Worm (Caenorhabditis elegans): Measurements from ENCODE around the gene srxa-13.

- TF ChIP-seq aly-2 (tag; optimal IDR thresholded peaks at IDR 0.05) (no peak), snpc-1.2 (GFP tag; IDR thresholded peaks at IDR 0.05) (no peak), hmg-1.1 (GFP tag; IDR thresholded peaks at IDR 0.05) (no peak), unc-62 (GFP tag; optimal IDR thresholded peaks at IDR 0.05 in 1 of 2) (no peak), unc-62 (tag; optimal IDR thresholded peaks at IDR 0.05) (no peak), pqm-1 (tag; optimal IDR thresholded peaks at IDR 0.05) (no peak), lsy-2 (tag; optimal IDR thresholded peaks at IDR 0.05) (no peak), pha-4 (GFP tag; IDR thresholded peaks at IDR 0.05) (no peak), pha-4 (tag; optimal IDR thresholded peaks at IDR 0.05) (no peak), unc-39 (tag; optimal IDR thresholded peaks at IDR 0.05) (no peak), attf-4 (tag; optimal IDR thresholded peaks at IDR 0.05) (no peak), nhr-11 (tag; optimal IDR thresholded peaks at IDR 0.05) (no peak), unc-130 (GFP tag; optimal IDR thresholded peaks at IDR 0.05) (no peak)
These were observed at the start of gene srxa-13 for ce11 chrV:13929503-13929902.
